Fruit fly (Drosophila melanogaster): ENCODE results near the gene CG12320.

Gene CG12320

dm6 chr3R:18223434-18223833 lies 29.1 kb downstream of the CG12320 start, which contains the start of the genes mTerf5 and Non3:
mTerf5 (minus strand) TSS chr3R:18223682.
Non3 (plus strand) TSS chr3R:18223722.
- no peak for TF ChIP-seq Smox (GFP tag; optimal IDR thresholded peaks at IDR 0.05)
- TF ChIP-seq dsx (GFP tag; optimal IDR thresholded peaks at IDR 0.05; ENCODE audit: poor library complexity, severe bottlenecking): peak; percentile 55
- peak; percentile 42 for TF ChIP-seq CG31627 (GFP tag; optimal IDR thresholded peaks at IDR 0.05)
- TF ChIP-seq Sox14 (GFP tag; optimal IDR thresholded peaks at IDR 0.05): peak; percentile 33
- TF ChIP-seq CG11902 (GFP tag; optimal IDR thresholded peaks at IDR 0.05): peak; percentile 15
- TF ChIP-seq CG8319 (GFP tag; optimal IDR thresholded peaks at IDR 0.05): peak; percentile 32
- TF ChIP-seq spab (GFP tag; optimal IDR thresholded peaks at IDR 0.05): no peak
- no peak for TF ChIP-seq dac (GFP tag; optimal IDR thresholded peaks at IDR 0.05)
- peak; percentile 68 for TF ChIP-seq CG34406 (GFP tag; optimal IDR thresholded peaks at IDR 0.05)
- no peak for TF ChIP-seq Lpt (GFP tag; optimal IDR thresholded peaks at IDR 0.05)
- no peak for TF ChIP-seq pdm3 (GFP tag; optimal IDR thresholded peaks at IDR 0.05)
- TF ChIP-seq CG3032 (tag; optimal IDR thresholded peaks at IDR 0.05): peak; percentile 65
- no peak for TF ChIP-seq Blimp-1 (GFP tag; optimal IDR thresholded peaks at IDR 0.05)
- no peak for TF ChIP-seq Hr38 (GFP tag; optimal IDR thresholded peaks at IDR 0.05)
- TF ChIP-seq Ets96B (tag; optimal IDR thresholded peaks at IDR 0.05): peak; percentile 58
- no peak for TF ChIP-seq CG1621 (tag; optimal IDR thresholded peaks at IDR 0.05)
- TF ChIP-seq Ets21C (GFP tag; optimal IDR thresholded peaks at IDR 0.05): peak; percentile 2
- no peak for TF ChIP-seq CG9139 (GFP tag; optimal IDR thresholded peaks at IDR 0.05)
- no peak for TF ChIP-seq CG6276 (GFP tag; optimal IDR thresholded peaks at IDR 0.05)
- no peak for TF ChIP-seq CG10669 (GFP tag; optimal IDR thresholded peaks at IDR 0.05)
- no peak for TF ChIP-seq Hr4 (GFP tag; optimal IDR thresholded peaks at IDR 0.05)
- TF ChIP-seq salr (GFP tag; optimal IDR thresholded peaks at IDR 0.05): no peak
- TF ChIP-seq Eip75B (GFP tag; optimal IDR thresholded peaks at IDR 0.05): no peak
- TF ChIP-seq cyc (GFP tag; optimal IDR thresholded peaks at IDR 0.05): peak; percentile 30
- no peak for TF ChIP-seq fd59A (GFP tag; optimal IDR thresholded peaks at IDR 0.05)
- TF ChIP-seq CG6163 (GFP tag; IDR thresholded peaks at IDR 0.05): no peak
- peak; percentile 66 for TF ChIP-seq achi (GFP tag; optimal IDR thresholded peaks at IDR 0.05)
- peak; percentile 44 for TF ChIP-seq acj6 (GFP tag; optimal IDR thresholded peaks at IDR 0.05)
- peak; percentile 53 for TF ChIP-seq CG3919 (GFP tag; optimal IDR thresholded peaks at IDR 0.05)
- no peak for TF ChIP-seq CG16779 (tag; optimal IDR thresholded peaks at IDR 0.05)
- no peak for TF ChIP-seq Sox102F (GFP tag; optimal IDR thresholded peaks at IDR 0.05)
- no peak for TF ChIP-seq Met (GFP tag; optimal IDR thresholded peaks at IDR 0.05)
- TF ChIP-seq CG4318 (GFP tag; optimal IDR thresholded peaks at IDR 0.05): no peak
- TF ChIP-seq svp (GFP tag): peak; percentile 73
- no peak for TF ChIP-seq CG15336 (GFP tag; IDR thresholded peaks at IDR 0.05)
- no peak for TF ChIP-seq CG32006 (GFP tag; optimal IDR thresholded peaks at IDR 0.05)
- peak; percentile 6 for TF ChIP-seq CG6854 (GFP tag; optimal IDR thresholded peaks at IDR 0.05)
- TF ChIP-seq CG6808 (GFP tag; optimal IDR thresholded peaks at IDR 0.05): no peak
- peak; percentile 63 for TF ChIP-seq OdsH (GFP tag; optimal IDR thresholded peaks at IDR 0.05)
- peak in 1 of 2 experiments; percentile 14 for TF ChIP-seq ss (GFP tag; optimal IDR thresholded peaks at IDR 0.05)
- TF ChIP-seq Gug (GFP tag; IDR thresholded peaks at IDR 0.05): no peak
- TF ChIP-seq CG7368 (GFP tag; optimal IDR thresholded peaks at IDR 0.05): no peak
- TF ChIP-seq CG11762 (GFP tag; optimal IDR thresholded peaks at IDR 0.05; ENCODE audit: insufficient read depth): peak; percentile 46
- TF ChIP-seq Sox15 (GFP tag; optimal IDR thresholded peaks at IDR 0.05): peak; percentile 13
- TF ChIP-seq fkh (GFP tag; optimal IDR thresholded peaks at IDR 0.05): peak; percentile 64
- TF ChIP-seq CG11294 (GFP tag; IDR thresholded peaks at IDR 0.05): no peak
- TF ChIP-seq fd85E (GFP tag; optimal IDR thresholded peaks at IDR 0.05): no peak
- TF ChIP-seq CG8632 (GFP tag; optimal IDR thresholded peaks at IDR 0.05): peak; percentile 65
- 0 out of 3 replicates have a peak, but pooled peaks have one; percentile 19 for TF ChIP-seq CG8119 (GFP tag; IDR thresholded peaks at IDR 0.05)
- peak; percentile 32 for TF ChIP-seq vri (GFP tag; optimal IDR thresholded peaks at IDR 0.05)
- peak; percentile 65 for TF ChIP-seq CG10631 (GFP tag; optimal IDR thresholded peaks at IDR 0.05)
- peak; percentile 41 for TF ChIP-seq lz (GFP tag; optimal IDR thresholded peaks at IDR 0.05)

Data from whole organism, prepupa.